Worm (Caenorhabditis elegans): ENCODE data around the gene col-180.

The col-180 gene

DNA sequence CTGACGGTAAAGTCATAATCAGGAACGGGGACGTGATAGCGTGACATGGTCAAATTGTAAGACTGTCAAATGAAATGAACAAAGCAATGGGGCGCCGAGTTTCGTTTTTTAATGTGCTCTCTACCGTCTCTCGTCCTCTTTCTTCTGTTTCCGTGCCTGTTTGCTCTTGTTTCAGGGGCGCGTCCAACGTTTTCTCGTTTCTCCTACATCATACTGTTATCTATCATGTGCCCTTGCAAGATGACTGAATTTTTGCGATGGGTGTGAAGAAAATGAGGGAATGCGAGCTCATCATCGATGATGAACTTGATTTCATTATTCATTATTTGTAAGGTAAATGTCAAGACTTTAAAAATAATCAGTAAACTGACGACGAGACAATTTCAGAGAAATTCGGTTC, 31.2 kb downstream of the col-180 start, which contains the start of gene T04F8.7:
T04F8.7 (minus strand) TSS at position 130 of the 400 bp plus-strand sequence.
- TF ChIP-seq D1046.2 (GFP tag; IDR thresholded peaks at IDR 0.05) (no peak), pqm-1 (tag; optimal IDR thresholded peaks at IDR 0.05) (peak; percentile 50), Y105C5A.15 (GFP tag; IDR thresholded peaks at IDR 0.05) (no peak), aha-1 (tag) (peak; percentile 95), nhr-76 (tag; optimal IDR thresholded peaks at IDR 0.05) (no peak), nhr-102 (tag; optimal IDR thresholded peaks at IDR 0.05) (no peak), fos-1 (tag; optimal IDR thresholded peaks at IDR 0.05) (no peak), gei-8 (GFP tag; optimal IDR thresholded peaks at IDR 0.05) (no peak), zag-1 (tag; optimal IDR thresholded peaks at IDR 0.05) (no peak), lin-38 (GFP tag; IDR thresholded peaks at IDR 0.05) (no peak), nhr-6 (tag; optimal IDR thresholded peaks at IDR 0.05) (no peak), unc-62 (GFP tag; optimal IDR thresholded peaks at IDR 0.05 in 1 of 2) (no peak), unc-62 (tag; optimal IDR thresholded peaks at IDR 0.05) (no peak), ztf-11 (tag; optimal IDR thresholded peaks at IDR 0.05) (no peak), lim-7 (GFP tag; IDR thresholded peaks at IDR 0.05) (no peak), Y48G9A.11 (GFP tag; IDR thresholded peaks at IDR 0.05) (no peak), dpl-1 (GFP tag; optimal IDR thresholded peaks at IDR 0.05) (no peak), lin-1 (GFP tag; IDR thresholded peaks at IDR 0.05) (no peak), attf-4 (tag; optimal IDR thresholded peaks at IDR 0.05) (no peak), mxl-3 (GFP tag; optimal IDR thresholded peaks at IDR 0.05) (peak; percentile 39), unc-130 (GFP tag; optimal IDR thresholded peaks at IDR 0.05) (no peak), daf-19 (GFP tag; conservative IDR thresholded peaks at IDR 0.05) (no peak), lin-39 (tag; optimal IDR thresholded peaks at IDR 0.05) (no peak), madf-5 (GFP tag; IDR thresholded peaks at IDR 0.05) (no peak), jun-1 (tag; optimal IDR thresholded peaks at IDR 0.05) (no peak), vab-7 (GFP tag; IDR thresholded peaks at IDR 0.05) (no peak), hlh-30 (tag; optimal IDR thresholded peaks at IDR 0.05; ENCODE audit: insufficient read depth) (peak; percentile 65), aly-2 (tag; optimal IDR thresholded peaks at IDR 0.05) (no peak), lin-13 (GFP tag; optimal IDR thresholded peaks at IDR 0.05) (no peak), sdz-12 (GFP tag; optimal IDR thresholded peaks at IDR 0.05) (no peak), ceh-82 (tag; optimal IDR thresholded peaks at IDR 0.05) (no peak), nhr-237 (tag; optimal IDR thresholded peaks at IDR 0.05) (no peak), madf-9 (GFP tag; conservative IDR thresholded peaks at IDR 0.05) (no peak), ZK546.5 (tag; optimal IDR thresholded peaks at IDR 0.05) (no peak), dve-1 (tag; optimal IDR thresholded peaks at IDR 0.05; ENCODE audit: insufficient read depth) (peak; percentile 75), egl-27 (tag; optimal IDR thresholded peaks at IDR 0.05) (no peak), lir-3 (tag; optimal IDR thresholded peaks at IDR 0.05) (no peak), set-16 (GFP tag; IDR thresholded peaks at IDR 0.05) (no peak), dmd-9 (GFP tag; IDR thresholded peaks at IDR 0.05) (no peak), nhr-48 (tag; optimal IDR thresholded peaks at IDR 0.05) (peak; percentile 38), nhr-11 (tag; optimal IDR thresholded peaks at IDR 0.05) (no peak), zip-2 (tag; optimal IDR thresholded peaks at IDR 0.05) (no peak), daf-16 (GFP tag; optimal IDR thresholded peaks at IDR 0.05) (no peak), daf-16 (tag; optimal IDR thresholded peaks at IDR 0.05) (peak; percentile 87), zfp-3 (GFP tag; conservative IDR thresholded peaks at IDR 0.05) (no peak), nhr-77 (tag; optimal IDR thresholded peaks at IDR 0.05) (peak; percentile 13), nhr-41 (GFP tag; IDR thresholded peaks at IDR 0.05) (0 out of 2 replicates have a peak, but pooled peaks have one; percentile 13), ZK337.2 (GFP tag; IDR thresholded peaks at IDR 0.05) (no peak), nhr-28 (tag; optimal IDR thresholded peaks at IDR 0.05) (peak; percentile 66), spr-3 (GFP tag; optimal IDR thresholded peaks at IDR 0.05) (no peak), nhr-10 (tag; optimal IDR thresholded peaks at IDR 0.05) (no peak), ceh-28 (tag; optimal IDR thresholded peaks at IDR 0.05) (no peak), mdt-29 (GFP tag; IDR thresholded peaks at IDR 0.05) (no peak), saeg-2 (GFP tag; IDR thresholded peaks at IDR 0.05) (no peak), T26A8.4 (GFP tag; IDR thresholded peaks at IDR 0.05) (no peak)

Data from whole organism, L4 larva.